Worm (Caenorhabditis elegans) whole organism, L4 larva: ENCODE measurements around the gene rnp-5.

Source experiments
- F10B5.3 ChIP-seq: sonication (generic microtip); optimal IDR thresholded peaks from 2 replicates; lab custom pipeline; 2016; ENCODE audit warnings: mild to moderate bottlenecking, missing genetic modification characterization, missing compliant biosample characterization
- F37D6.2 ChIP-seq: sonication (generic microtip); optimal IDR thresholded peaks from 2 replicates; lab custom pipeline; 2016; ENCODE audit warnings: mild to moderate bottlenecking, missing genetic modification characterization, missing compliant biosample characterization
- F44E2.7 ChIP-seq: fragments of 200-800 bp; sonication (Bioruptor generic); IDR thresholded peaks from 2 replicates; pipeline ENCODE4 v2.1.2; 2022; ENCODE audit warnings: missing genetic modification characterization, missing compliant biosample characterization
- T20F7.1 ChIP-seq: fragments of 200-800 bp; sonication (Bioruptor generic); optimal IDR thresholded peaks from 2 replicates; lab custom pipeline; 2018; ENCODE audit warnings: mild to moderate bottlenecking, missing genetic modification characterization, missing compliant biosample characterization
- Y105C5A.15 ChIP-seq: fragments of 200-800 bp; sonication (Bioruptor generic); IDR thresholded peaks from 2 replicates; pipeline ENCODE4 v1.3.6; 2022; ENCODE audit warnings: missing genetic modification characterization, missing compliant biosample characterization
- Y48G9A.11 ChIP-seq: fragments of 200-800 bp; sonication (Bioruptor generic); IDR thresholded peaks from 2 replicates; pipeline ENCODE4 v1.3.6; 2022; ENCODE audit warnings: missing genetic modification reagents, missing genetic modification characterization, missing compliant biosample characterization
- Y75B8A.6 ChIP-seq: fragments of 200-800 bp; sonication (Bioruptor generic); IDR thresholded peaks from 2 replicates; pipeline ENCODE4 v1.3.6; 2022; ENCODE audit warnings: missing genetic modification reagents, missing genetic modification characterization, missing compliant biosample characterization
- ZK337.2 ChIP-seq: fragments of 200-800 bp; sonication (Bioruptor generic); IDR thresholded peaks from 2 replicates; pipeline ENCODE4 v1.3.6; 2022; ENCODE audit warnings: missing genetic modification reagents, missing genetic modification characterization, missing compliant biosample characterization
- aha-1 ChIP-seq: fragments of 150-350 bp; peaks from one replicate; lab custom pipeline; 2014; ENCODE audit warnings: missing biosample characterization, missing genetic modification characterization
- ceh-20 ChIP-seq: fragments of 200-800 bp; sonication (Bioruptor generic); IDR thresholded peaks from 2 replicates; pipeline ENCODE4 v1.3.6; 2022; ENCODE audit warnings: missing genetic modification reagents, missing genetic modification characterization, missing compliant biosample characterization
- ceh-28 ChIP-seq: fragments of 150-350 bp; optimal IDR thresholded peaks from 2 replicates; lab custom pipeline; 2014; ENCODE audit warnings: missing biosample characterization, missing genetic modification reagents, missing genetic modification characterization
- ceh-44 ChIP-seq: fragments of 200-800 bp; sonication (Bioruptor generic); IDR thresholded peaks from 2 replicates; pipeline ENCODE4 v1.3.6; 2022; ENCODE audit warnings: missing genetic modification reagents, missing genetic modification characterization, missing compliant biosample characterization
- ceh-62 ChIP-seq: sonication (generic microtip); optimal IDR thresholded peaks from 2 replicates; lab custom pipeline; 2017; ENCODE audit warnings: missing biosample characterization, missing genetic modification characterization
- ceh-82 ChIP-seq: sonication (generic microtip); optimal IDR thresholded peaks from 2 replicates; lab custom pipeline; 2017; ENCODE audit warnings: missing biosample characterization, missing genetic modification characterization
- ctbp-1 ChIP-seq: fragments of 200-800 bp; sonication (Bioruptor generic); IDR thresholded peaks from 2 replicates; pipeline ENCODE4 v1.3.6; 2022; ENCODE audit warnings: missing genetic modification reagents, missing genetic modification characterization, missing compliant biosample characterization
- daf-12 ChIP-seq: fragments of 150-350 bp; optimal IDR thresholded peaks from 2 replicates; lab custom pipeline; 2014; ENCODE audit warnings: missing biosample characterization, missing genetic modification reagents, missing genetic modification characterization
- daf-19 ChIP-seq: fragments of 200-800 bp; sonication (Bioruptor generic); conservative IDR thresholded peaks from 2 replicates; pipeline ENCODE4 v1.3.6; 2022; ENCODE audit warnings: missing genetic modification characterization, missing compliant biosample characterization
- daf-8 ChIP-seq: fragments of 200-800 bp; sonication (Bioruptor generic); IDR thresholded peaks from 2 replicates; pipeline ENCODE4 v1.3.6; 2022; ENCODE audit warnings: missing genetic modification characterization, missing compliant biosample characterization
- dmd-6 ChIP-seq: fragments of 200-800 bp; sonication (Bioruptor generic); IDR thresholded peaks from 2 replicates; pipeline ENCODE4 v1.3.6; 2022; ENCODE audit warnings: missing genetic modification reagents, missing genetic modification characterization, missing compliant biosample characterization
- dmd-8 ChIP-seq: fragments of 200-800 bp; sonication (Bioruptor generic); IDR thresholded peaks from 2 replicates; pipeline ENCODE4 v1.3.6; 2022; ENCODE audit warnings: missing genetic modification characterization, missing compliant biosample characterization
- dmd-9 ChIP-seq: fragments of 200-800 bp; sonication (Bioruptor generic); IDR thresholded peaks from 2 replicates; pipeline ENCODE4 v1.3.6; 2022; ENCODE audit warnings: missing genetic modification reagents, missing genetic modification characterization, missing compliant biosample characterization
- dpl-1 ChIP-seq: fragments of 150-350 bp; optimal IDR thresholded peaks from 2 replicates; lab custom pipeline; 2014; ENCODE audit warnings: missing biosample characterization, missing genetic modification reagents, missing genetic modification characterization
- fkh-10 ChIP-seq: fragments of 150-350 bp; optimal IDR thresholded peaks from 2 replicates; lab custom pipeline; 2014; ENCODE audit warnings: missing biosample characterization, missing genetic modification reagents, missing genetic modification characterization
- fos-1 ChIP-seq: fragments of 150-350 bp; optimal IDR thresholded peaks from 2 replicates; lab custom pipeline; 2014; ENCODE audit warnings: missing biosample characterization, missing genetic modification characterization
- hmg-1.1 ChIP-seq: fragments of 200-800 bp; sonication (Bioruptor generic); IDR thresholded peaks from 2 replicates; pipeline ENCODE4 v1.3.6; 2022; ENCODE audit warnings: missing genetic modification reagents, missing genetic modification characterization, missing compliant biosample characterization
- lim-7 ChIP-seq: fragments of 200-800 bp; sonication (Bioruptor generic); IDR thresholded peaks from 2 replicates; pipeline ENCODE4 v1.3.6; 2022; ENCODE audit warnings: missing genetic modification characterization, missing compliant biosample characterization
- lin-29 ChIP-seq: fragments of 200-800 bp; sonication (Bioruptor generic); IDR thresholded peaks from 2 replicates; pipeline ENCODE4 v1.3.6; 2022; ENCODE audit warnings: missing genetic modification reagents, missing genetic modification characterization, missing compliant biosample characterization
- lin-38 ChIP-seq: fragments of 200-800 bp; sonication (Bioruptor generic); IDR thresholded peaks from 2 replicates; pipeline ENCODE4 v1.3.6; 2022; ENCODE audit warnings: missing genetic modification reagents, missing genetic modification characterization, missing compliant biosample characterization
- lin-39 ChIP-seq: fragments of 150-350 bp; optimal IDR thresholded peaks from 2 replicates; lab custom pipeline; 2014; ENCODE audit warnings: missing biosample characterization, missing genetic modification reagents, missing genetic modification characterization
- lir-3 ChIP-seq: sonication (generic microtip); optimal IDR thresholded peaks from 2 replicates; lab custom pipeline; 2016; ENCODE audit warnings: mild to moderate bottlenecking, missing genetic modification characterization, missing compliant biosample characterization
- mes-2 ChIP-seq: sonication (generic microtip); optimal IDR thresholded peaks from 2 replicates; lab custom pipeline; 2016; ENCODE audit warnings: missing genotype, mild to moderate bottlenecking, missing genetic modification characterization, missing compliant biosample characterization; ENCODE audit not compliant: poor library complexity, severe bottlenecking
- mxl-3 ChIP-seq: fragments of 200-800 bp; sonication (Bioruptor generic); optimal IDR thresholded peaks from 2 replicates; lab custom pipeline; 2018; ENCODE audit warnings: mild to moderate bottlenecking, missing genetic modification characterization, missing compliant biosample characterization
- nhr-102 ChIP-seq: sonication (generic microtip); optimal IDR thresholded peaks from 2 replicates; lab custom pipeline; 2016; ENCODE audit warnings: mild to moderate bottlenecking, missing genetic modification characterization, moderate library complexity, missing compliant biosample characterization
- nhr-11 ChIP-seq: fragments of 150-350 bp; optimal IDR thresholded peaks from 2 replicates; lab custom pipeline; 2014; ENCODE audit warnings: missing biosample characterization, missing genetic modification characterization
- nhr-237 ChIP-seq: sonication (generic microtip); optimal IDR thresholded peaks from 2 replicates; lab custom pipeline; 2017; ENCODE audit warnings: missing biosample characterization, missing genetic modification characterization
- nhr-25 ChIP-seq: sonication (generic microtip); optimal IDR thresholded peaks from 2 replicates; lab custom pipeline; 2017; ENCODE audit warnings: missing genetic modification characterization, mild to moderate bottlenecking, missing compliant biosample characterization, antibody characterized with exemption, moderate library complexity, borderline replicate concordance; ENCODE audit not compliant: insufficient read depth
- nhr-42 ChIP-seq: fragments of 200-800 bp; sonication (Bioruptor generic); IDR thresholded peaks from 2 replicates; pipeline ENCODE4 v1.3.6; 2022; ENCODE audit warnings: missing genetic modification characterization, missing compliant biosample characterization
- nhr-48 ChIP-seq: sonication (generic microtip); optimal IDR thresholded peaks from 2 replicates; lab custom pipeline; 2016; ENCODE audit warnings: mild to moderate bottlenecking, missing genetic modification characterization, missing compliant biosample characterization
- pha-4 ChIP-seq, 2 experiments: fragments of 150-350 bp in 1 of 2; fragments of 200-800 bp in 1 of 2; sonication (Bioruptor generic) in 1 of 2; IDR thresholded peaks in 1 of 2; optimal IDR thresholded peaks in 1 of 2; 2 replicates each; pipeline versions ENCODE4 v1.3.6 to Lab custom; 2014 to 2022; ENCODE audit warnings: missing genetic modification characterization in 2 of 2, missing genetic modification reagents in 2 of 2, missing biosample characterization in 1 of 2, missing compliant biosample characterization in 1 of 2
- pqm-1 ChIP-seq: sonication (generic microtip); optimal IDR thresholded peaks from 2 replicates; lab custom pipeline; 2017; ENCODE audit warnings: missing biosample characterization, missing genetic modification characterization
- saeg-2 ChIP-seq: fragments of 200-800 bp; sonication (Bioruptor generic); IDR thresholded peaks from 2 replicates; pipeline ENCODE4 v1.3.6; 2022; ENCODE audit warnings: missing genetic modification reagents, missing genetic modification characterization, missing compliant biosample characterization
- sdz-12 ChIP-seq: fragments of 200-800 bp; sonication (Bioruptor generic); optimal IDR thresholded peaks from 2 replicates; lab custom pipeline; 2018; ENCODE audit warnings: mild to moderate bottlenecking, missing genetic modification characterization, missing compliant biosample characterization
- set-16 ChIP-seq: fragments of 200-800 bp; sonication (Bioruptor generic); IDR thresholded peaks from 2 replicates; pipeline ENCODE4 v1.3.6; 2022; ENCODE audit warnings: missing genetic modification reagents, missing genetic modification characterization, missing compliant biosample characterization
- tra-1 ChIP-seq: fragments of 200-800 bp; sonication (Bioruptor generic); IDR thresholded peaks from 2 replicates; pipeline ENCODE4 v1.3.6; 2022; ENCODE audit warnings: missing genetic modification reagents, missing genetic modification characterization, missing compliant biosample characterization
- unc-130 ChIP-seq: sonication (generic microtip); optimal IDR thresholded peaks from 2 replicates; lab custom pipeline; 2016; ENCODE audit warnings: missing genetic modification reagents, missing genetic modification characterization, missing compliant biosample characterization
- unc-39 ChIP-seq: sonication (generic microtip); optimal IDR thresholded peaks from 2 replicates; lab custom pipeline; 2017; ENCODE audit warnings: missing biosample characterization, missing genetic modification characterization
- zag-1 ChIP-seq: fragments of 150-350 bp; optimal IDR thresholded peaks from 2 replicates; lab custom pipeline; 2014; ENCODE audit warnings: missing biosample characterization, missing genetic modification characterization
- zip-2 ChIP-seq: fragments of 150-350 bp; optimal IDR thresholded peaks from 2 replicates; lab custom pipeline; 2014; ENCODE audit warnings: missing biosample characterization, missing genetic modification characterization
- ztf-11 ChIP-seq: fragments of 150-350 bp; optimal IDR thresholded peaks from 2 replicates; lab custom pipeline; 2014; ENCODE audit warnings: missing biosample characterization, missing genetic modification characterization

The rnp-5 gene

ce11 chrIII:883595-883994 lies 29.9 kb upstream of the rnp-5 start:
- TF ChIP-seq nhr-237 (tag; lab: Kevin White, UChicago) (no peak), sdz-12 (GFP tag; lab: Kevin White, UChicago) (no peak), dmd-9 (GFP tag; lab: Robert Waterston, UW) (no peak), dpl-1 (GFP tag; lab: Kevin White, UChicago) (no peak), ceh-28 (tag; lab: Kevin White, UChicago) (no peak), daf-12 (tag; lab: Kevin White, UChicago) (no peak), ceh-82 (tag; lab: Kevin White, UChicago) (no peak), F10B5.3 (tag; lab: Kevin White, UChicago) (no peak), ceh-62 (tag; lab: Kevin White, UChicago) (no peak), mes-2 (no peak), ZK337.2 (no peak), set-16 (no peak)

- TF ChIP-seq nhr-102 (tag; lab: Kevin White, UChicago) (no peak), lim-7 (GFP tag; lab: Robert Waterston, UW) (no peak), unc-130 (GFP tag; lab: Kevin White, UChicago) (peak; percentile 46), zag-1 (tag; lab: Kevin White, UChicago) (no peak), unc-39 (tag; lab: Kevin White, UChicago) (no peak), dpl-1 (GFP tag; lab: Kevin White, UChicago) (no peak), nhr-42 (GFP tag; lab: Robert Waterston, UW) (no peak), nhr-11 (tag; lab: Kevin White, UChicago) (no peak), lin-29 (no peak), pha-4 (GFP tag; IDR thresholded peaks at IDR 0.05; lab: Robert Waterston, UW) (no peak), pha-4 (tag; optimal IDR thresholded peaks at IDR 0.05; lab: Kevin White, UChicago) (no peak), F37D6.2 (no peak), lin-38 (GFP tag; lab: Robert Waterston, UW) (peak; percentile 36; the same call in 1 of the 2 replicates), daf-8 (GFP tag; lab: Robert Waterston, UW) (no peak), dmd-8 (GFP tag; lab: Robert Waterston, UW) (no peak), ztf-11 (tag; lab: Kevin White, UChicago) (no peak), pqm-1 (tag; lab: Kevin White, UChicago) (no peak), lin-39 (tag; lab: Kevin White, UChicago) (no peak), mxl-3 (GFP tag; lab: Kevin White, UChicago) (no peak), mes-2 (peak; percentile 15), ceh-20 (no peak), zip-2 (no peak), Y48G9A.11 (GFP tag; lab: Robert Waterston, UW) (no peak), F44E2.7 (no peak)
- TF ChIP-seq, all 104 proteins: peak for 3
Observed at ce11 chrIII:881460-881859, 27.8 kb upstream of the rnp-5 start.

- no peak for TF ChIP-seq lir-3 (tag; lab: Kevin White, UChicago)
- 0 out of 2 replicates have a peak, but pooled peaks have one; percentile 11 for TF ChIP-seq dmd-6
- TF ChIP-seq, all 104 proteins: peak for 1
Observed at ce11 chrIII:880840-881239, 27.1 kb upstream of the rnp-5 start.

- no peak for TF ChIP-seq tra-1
- TF ChIP-seq fos-1 (tag; lab: Kevin White, UChicago), result no peak
- TF ChIP-seq nhr-48 (tag; lab: Kevin White, UChicago), result no peak
- TF ChIP-seq fkh-10 (GFP tag; lab: Kevin White, UChicago), result no peak
- no peak for TF ChIP-seq ctbp-1 (GFP tag; lab: Robert Waterston, UW)
- no peak for TF ChIP-seq hmg-1.1
- no peak for TF ChIP-seq Y105C5A.15 (GFP tag; lab: Robert Waterston, UW)
- no peak for TF ChIP-seq ceh-44 (GFP tag; lab: Robert Waterston, UW)
- no peak for TF ChIP-seq saeg-2
- no peak for TF ChIP-seq Y75B8A.6
- no peak for TF ChIP-seq pqm-1 (tag; lab: Kevin White, UChicago)
- TF ChIP-seq T20F7.1, result no peak
- TF ChIP-seq aha-1 (tag; lab: Kevin White, UChicago), result no peak
- TF ChIP-seq nhr-25, result no peak
- no peak for TF ChIP-seq daf-19
- TF ChIP-seq, all 104 proteins: peak for 0
Observed at ce11 chrIII:879634-880033, 25.9 kb upstream of the rnp-5 start, which contains the start of the genes T24C4.5 and ucr-2.3. Gene T24C4.5 (minus strand): TSS chrIII:879734. Gene ucr-2.3 (plus strand): TSS chrIII:879860.
